Fruit fly (Drosophila melanogaster): ENCODE data around the gene MBD-R2.

dm6 chr3R:12361962-12362497 lies 6.0 kb upstream of the MBD-R2 start:
- TF ChIP-seq CG12768 (GFP tag; optimal IDR thresholded peaks at IDR 0.05) (no peak), kay (GFP tag; ENCODE audit: borderline replicate concordance) (no peak), ovo (GFP tag; optimal IDR thresholded peaks at IDR 0.05) (no peak), toe (GFP tag; optimal IDR thresholded peaks at IDR 0.05) (no peak), CG7045 (GFP tag; optimal IDR thresholded peaks at IDR 0.05) (no peak), CG1620 (GFP tag; optimal IDR thresholded peaks at IDR 0.05) (no peak), tj (GFP tag; optimal IDR thresholded peaks at IDR 0.05) (no peak), CG7101 (tag; optimal IDR thresholded peaks at IDR 0.05) (no peak), bab1 (GFP tag; optimal IDR thresholded peaks at IDR 0.05) (no peak), Hr96 (GFP tag; optimal IDR thresholded peaks at IDR 0.05) (no peak)
